Worm (Caenorhabditis elegans) whole organism, L4 larva: Measurements from ENCODE around the gene eat-3.

Experiments used
- F37D6.2 ChIP-seq: sonication (generic microtip); optimal IDR thresholded peaks from 2 replicates; lab custom pipeline; 2016; ENCODE audit warnings: mild to moderate bottlenecking, missing genetic modification characterization, missing compliant biosample characterization
- aly-2 ChIP-seq: sonication (generic microtip); optimal IDR thresholded peaks from 2 replicates; lab custom pipeline; 2018; ENCODE audit warnings: missing biosample characterization, missing genetic modification characterization
- ama-1 ChIP-seq: fragments of 150-350 bp; optimal IDR thresholded peaks from 2 replicates; lab custom pipeline; 2014; ENCODE audit warnings: inconsistent platforms, mixed read lengths
- hlh-30 ChIP-seq: sonication (generic microtip); optimal IDR thresholded peaks from 2 replicates; lab custom pipeline; 2017; ENCODE audit warnings: antibody characterized with exemption, mild to moderate bottlenecking, missing genetic modification characterization, missing compliant biosample characterization; ENCODE audit not compliant: insufficient read depth
- lin-15B ChIP-seq: fragments of 150-350 bp; sonication (generic microtip); optimal IDR thresholded peaks from 3 replicates; lab custom pipeline; 2014; ENCODE audit warnings: missing biosample characterization, missing genetic modification characterization
- lin-39 ChIP-seq: fragments of 150-350 bp; optimal IDR thresholded peaks from 2 replicates; lab custom pipeline; 2014; ENCODE audit warnings: missing biosample characterization, missing genetic modification reagents, missing genetic modification characterization
- nhr-102 ChIP-seq: sonication (generic microtip); optimal IDR thresholded peaks from 2 replicates; lab custom pipeline; 2016; ENCODE audit warnings: mild to moderate bottlenecking, missing genetic modification characterization, moderate library complexity, missing compliant biosample characterization
- pha-4 ChIP-seq, 2 experiments: fragments of 150-350 bp in 1 of 2; fragments of 200-800 bp in 1 of 2; sonication (Bioruptor generic) in 1 of 2; IDR thresholded peaks in 1 of 2; optimal IDR thresholded peaks in 1 of 2; 2 replicates each; pipeline versions ENCODE4 v1.3.6 to Lab custom; 2014 to 2022; ENCODE audit warnings: missing genetic modification characterization in 2 of 2, missing genetic modification reagents in 2 of 2, missing biosample characterization in 1 of 2, missing compliant biosample characterization in 1 of 2
- sdz-12 ChIP-seq: fragments of 200-800 bp; sonication (Bioruptor generic); optimal IDR thresholded peaks from 2 replicates; lab custom pipeline; 2018; ENCODE audit warnings: mild to moderate bottlenecking, missing genetic modification characterization, missing compliant biosample characterization

- TF ChIP-seq aly-2 (tag; lab: Kevin White, UChicago) (no peak), sdz-12 (GFP tag; lab: Kevin White, UChicago) (no peak), hlh-30 (tag; lab: Kevin White, UChicago) (no peak), F37D6.2 (no peak), ama-1 (no peak), pha-4 (GFP tag; IDR thresholded peaks at IDR 0.05; lab: Robert Waterston, UW) (no peak), pha-4 (tag; optimal IDR thresholded peaks at IDR 0.05; lab: Kevin White, UChicago) (no peak), nhr-102 (tag; lab: Kevin White, UChicago) (no peak), lin-15B (no peak), lin-39 (no peak)
Measured at ce11 chrII:9378174-9378573, 53.5 kb downstream of the eat-3 start.
